Worm (Caenorhabditis elegans) whole organism, L2 larva: Measurements from ENCODE around the gene F10C1.8.

Experiments
- fos-1 ChIP-seq: fragments of 150-350 bp; optimal IDR thresholded peaks from 2 replicates; lab custom pipeline; 2014; ENCODE audit warnings: missing biosample characterization, missing genetic modification characterization
- nhr-237 ChIP-seq: fragments of 150-350 bp; optimal IDR thresholded peaks from 2 replicates; lab custom pipeline; 2014; ENCODE audit warnings: missing biosample characterization, missing genetic modification characterization
- zag-1 ChIP-seq: fragments of 150-350 bp; optimal IDR thresholded peaks from 2 replicates; lab custom pipeline; 2014; ENCODE audit warnings: missing biosample characterization, missing genetic modification characterization
- ztf-11 ChIP-seq: sonication (generic microtip); optimal IDR thresholded peaks from 2 replicates; lab custom pipeline; 2017; ENCODE audit warnings: missing biosample characterization, missing genetic modification characterization

- TF ChIP-seq zag-1 (tag; lab: Kevin White, UChicago) = peak; percentile 74
- TF ChIP-seq ztf-11 (tag; lab: Kevin White, UChicago) = no peak
- no peak for TF ChIP-seq nhr-237 (tag; lab: Kevin White, UChicago)
- TF ChIP-seq fos-1 (tag; lab: Kevin White, UChicago) = peak; percentile 1
Observed at ce11 chrII:5779866-5780265, 25.6 kb downstream of the F10C1.8 start.
